Worm (Caenorhabditis elegans): ENCODE results near the gene gst-26.

DNA sequence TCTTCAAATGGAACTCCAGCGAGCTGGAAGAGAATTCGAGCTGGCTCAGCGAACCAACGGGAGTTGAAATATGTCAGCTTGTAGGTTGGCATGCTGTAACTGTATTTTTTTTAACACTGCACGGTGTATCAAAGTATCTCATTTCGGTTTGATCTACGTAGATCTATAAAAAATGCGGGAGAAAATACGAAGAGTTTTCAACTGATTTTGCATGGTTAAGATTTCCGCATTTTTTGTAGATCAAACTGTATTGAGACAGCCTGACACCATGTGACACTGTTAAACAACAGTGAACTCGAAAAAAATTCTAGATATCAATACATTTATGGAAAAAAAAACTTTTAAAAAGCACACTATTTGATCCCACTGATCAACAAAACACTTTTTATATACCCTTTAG is 14.1 kb upstream of the gst-26 start, which contains the start of gene gst-32:
- TF ChIP-seq madf-2 (tag; optimal IDR thresholded peaks at IDR 0.05) (no peak), ref-2 (tag; optimal IDR thresholded peaks at IDR 0.05) (no peak), pha-4 (tag; optimal IDR thresholded peaks at IDR 0.05) (no peak), ceh-6 (GFP tag; optimal IDR thresholded peaks at IDR 0.05) (no peak), elt-4 (tag; optimal IDR thresholded peaks at IDR 0.05) (no peak)
